Worm (Caenorhabditis elegans): ENCODE measurements around the gene W09G12.8.

DNA sequence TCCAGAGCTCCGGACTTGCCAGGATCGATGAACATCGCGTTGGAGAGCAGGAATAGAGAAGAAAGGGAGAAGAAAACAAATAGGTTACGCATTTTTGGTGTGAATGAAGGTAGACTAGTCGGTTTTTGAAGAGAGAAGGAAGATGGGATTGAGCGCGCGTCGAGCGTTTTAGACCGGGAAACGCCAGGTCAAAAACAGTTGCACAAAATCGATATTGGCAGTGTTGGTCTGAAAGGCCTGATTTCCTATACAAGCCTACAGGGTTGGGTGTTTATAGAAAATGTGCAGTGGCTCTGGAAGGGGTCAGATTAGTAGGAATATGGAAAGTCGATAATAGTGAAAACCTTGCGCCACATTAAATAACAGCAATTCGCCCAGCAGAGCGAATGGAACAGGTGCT lies 21.1 kb upstream of the W09G12.8 start, which contains the start of gene dsl-2:
- TF ChIP-seq ztf-11 (tag; optimal IDR thresholded peaks at IDR 0.05) (no peak), egl-27 (tag; optimal IDR thresholded peaks at IDR 0.05) (no peak), jun-1 (tag; optimal IDR thresholded peaks at IDR 0.05) (no peak), fos-1 (tag; optimal IDR thresholded peaks at IDR 0.05) (no peak), nhr-11 (tag; optimal IDR thresholded peaks at IDR 0.05) (no peak), ama-1 (optimal IDR thresholded peaks at IDR 0.05) (no peak), unc-98 (GFP tag; IDR thresholded peaks at IDR 0.05) (no peak), snpc-4 (tag; optimal IDR thresholded peaks at IDR 0.05) (no peak), nhr-28 (tag; optimal IDR thresholded peaks at IDR 0.05) (no peak), nhr-90 (tag; optimal IDR thresholded peaks at IDR 0.05; ENCODE audit: poor library complexity) (no peak), Y116A8C.19 (tag; optimal IDR thresholded peaks at IDR 0.05; ENCODE audit: borderline replicate concordance) (no peak), unc-30 (tag; optimal IDR thresholded peaks at IDR 0.05) (no peak), lin-35 (GFP tag; optimal IDR thresholded peaks at IDR 0.05) (no peak), lin-13 (GFP tag; optimal IDR thresholded peaks at IDR 0.05) (no peak)
